Worm (Caenorhabditis elegans): ENCODE measurements around the gene str-46.

DNA sequence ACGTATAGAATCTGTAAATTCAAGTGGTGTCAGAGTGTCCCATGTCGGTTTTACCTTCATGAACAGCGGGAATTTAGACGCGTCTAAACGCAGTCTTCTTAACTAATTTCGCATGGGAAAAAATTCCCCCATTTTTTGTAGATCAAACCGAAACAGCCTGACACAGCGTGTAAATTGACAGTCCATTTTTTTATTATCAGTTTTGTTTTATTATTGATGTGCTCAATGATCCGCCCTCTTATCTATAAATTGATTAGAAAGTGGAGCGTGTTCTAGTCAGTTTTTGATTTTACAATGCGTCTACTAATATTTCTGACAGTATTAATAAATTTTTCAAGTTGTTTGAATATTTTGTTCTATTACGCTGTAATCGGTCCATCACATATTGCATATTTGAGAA is 50.7 kb downstream of the str-46 start, which contains the start of gene ugt-53:
- TF ChIP-seq daf-12 (tag; optimal IDR thresholded peaks at IDR 0.05) (no peak), zag-1 (tag; optimal IDR thresholded peaks at IDR 0.05) (no peak), R02D3.7 (tag; optimal IDR thresholded peaks at IDR 0.05) (no peak), unc-62 (GFP tag; optimal IDR thresholded peaks at IDR 0.05) (no peak), aly-2 (tag; optimal IDR thresholded peaks at IDR 0.05) (no peak), nhr-11 (tag; optimal IDR thresholded peaks at IDR 0.05) (no peak), nhr-25 (tag; optimal IDR thresholded peaks at IDR 0.05) (no peak), unc-39 (tag; optimal IDR thresholded peaks at IDR 0.05) (no peak), ztf-4 (tag; optimal IDR thresholded peaks at IDR 0.05) (no peak), nhr-76 (tag; optimal IDR thresholded peaks at IDR 0.05) (no peak), nfya-1 (tag; optimal IDR thresholded peaks at IDR 0.05; ENCODE audit: insufficient read depth) (no peak), jun-1 (tag; optimal IDR thresholded peaks at IDR 0.05) (no peak)
